Fruit fly (Drosophila melanogaster) whole organism, embryonic: ENCODE data around the gene CG10663.

Source experiments
- Antp ChIP-seq: fragments of 200-800 bp; sonication (Bioruptor generic); optimal IDR thresholded peaks from 3 replicates; lab custom pipeline; 2016; ENCODE audit warnings: missing biosample characterization, missing genetic modification characterization
- Blimp-1 ChIP-seq: fragments of 200-800 bp; sonication (Bioruptor generic); optimal IDR thresholded peaks from 3 replicates; lab custom pipeline; 2018; ENCODE audit warnings: missing biosample characterization, missing genetic modification characterization, mild to moderate bottlenecking, moderate library complexity, missing genetic modification reagents
- CG10147 ChIP-seq: fragments of 200-800 bp; sonication (Bioruptor generic); optimal IDR thresholded peaks from 2 replicates; lab custom pipeline; 2019; ENCODE audit warnings: missing biosample characterization, mild to moderate bottlenecking, missing genetic modification characterization, moderate library complexity
- CG10543 ChIP-seq: fragments of 200-800 bp; sonication (Bioruptor generic); optimal IDR thresholded peaks from 3 replicates; lab custom pipeline; 2017; ENCODE audit warnings: missing biosample characterization, mild to moderate bottlenecking, missing genetic modification characterization, moderate library complexity
- CG11695 ChIP-seq: fragments of 200-800 bp; sonication (Bioruptor generic); IDR thresholded peaks from 3 replicates; pipeline ENCODE4 v1.3.6; 2022; ENCODE audit warnings: missing biosample characterization, missing genetic modification characterization
- CG11696 ChIP-seq: fragments of 200-800 bp; sonication (Bioruptor generic); IDR thresholded peaks from 2 replicates; pipeline ENCODE4 v1.3.6; 2022; ENCODE audit warnings: missing biosample characterization, missing genetic modification characterization
- CG13287 ChIP-seq: fragments of 200-800 bp; sonication (Bioruptor generic); IDR thresholded peaks from 2 replicates; pipeline ENCODE4 v1.3.6; 2022; ENCODE audit warnings: missing biosample characterization, missing genetic modification characterization; ENCODE audit not compliant: partially characterized antibody
- CG14441 ChIP-seq: fragments of 200-800 bp; sonication (Bioruptor generic); IDR thresholded peaks from 2 replicates; pipeline ENCODE4 v1.3.6; 2022; ENCODE audit warnings: missing biosample characterization, missing genetic modification characterization
- CG14667 ChIP-seq: fragments of 200-800 bp; sonication (Bioruptor generic); IDR thresholded peaks from 2 replicates; pipeline ENCODE4 v1.3.6; 2022; ENCODE audit warnings: missing biosample characterization, missing genetic modification characterization
- CG15269 ChIP-seq: fragments of 200-800 bp; sonication (Bioruptor generic); optimal IDR thresholded peaks from 2 replicates; lab custom pipeline; 2018; ENCODE audit warnings: missing biosample characterization, mild to moderate bottlenecking, missing genetic modification characterization, moderate library complexity
- CG18011 ChIP-seq: fragments of 200-800 bp; sonication (Bioruptor generic); optimal IDR thresholded peaks from 2 replicates; lab custom pipeline; 2017; ENCODE audit warnings: missing biosample characterization, missing genetic modification characterization, mild to moderate bottlenecking, moderate library complexity, missing genotype
- CG2199 ChIP-seq: fragments of 200-800 bp; sonication (Bioruptor generic); IDR thresholded peaks from 3 replicates; pipeline ENCODE4 v1.3.6; 2022; ENCODE audit warnings: missing biosample characterization, missing genetic modification characterization
- CG2678 ChIP-seq: fragments of 200-800 bp; sonication (Bioruptor generic); optimal IDR thresholded peaks from 3 replicates; lab custom pipeline; 2019; ENCODE audit warnings: missing biosample characterization, mild to moderate bottlenecking, missing genetic modification characterization, moderate library complexity
- CG4282 ChIP-seq: fragments of 200-800 bp; sonication (Bioruptor generic); optimal IDR thresholded peaks from 2 replicates; lab custom pipeline; 2016; ENCODE audit warnings: missing biosample characterization, missing genetic modification characterization
- CG4617 ChIP-seq: fragments of 200-800 bp; sonication (Bioruptor generic); optimal IDR thresholded peaks from 3 replicates; lab custom pipeline; 2016; ENCODE audit warnings: missing biosample characterization, missing genetic modification characterization, borderline replicate concordance
- CG4707 ChIP-seq: fragments of 200-800 bp; sonication (Bioruptor generic); optimal IDR thresholded peaks from 2 replicates; lab custom pipeline; 2018; ENCODE audit warnings: missing biosample characterization, mild to moderate bottlenecking, missing genetic modification characterization, moderate library complexity
- CG6254 ChIP-seq: fragments of 200-800 bp; sonication (Bioruptor generic); optimal IDR thresholded peaks from 3 replicates; lab custom pipeline; 2017; ENCODE audit warnings: mild to moderate bottlenecking, missing biosample characterization, missing genetic modification reagents, missing genetic modification characterization
- CG6689 ChIP-seq: fragments of 200-800 bp; sonication (Bioruptor generic); IDR thresholded peaks from 2 replicates; pipeline ENCODE4 v1.3.6; 2022; ENCODE audit warnings: missing biosample characterization, missing genetic modification characterization
- CG8089 ChIP-seq: fragments of 200-800 bp; sonication (Bioruptor generic); optimal IDR thresholded peaks from 3 replicates; lab custom pipeline; 2016; ENCODE audit warnings: missing biosample characterization, missing genetic modification characterization
- CG8290 ChIP-seq, 3 experiments: fragments of 200-800 bp; sonication (Bioruptor generic); optimal IDR thresholded peaks; 2 replicates each; lab custom pipeline; 2016 to 2019; ENCODE audit warnings: missing biosample characterization in 3 of 3, missing genetic modification characterization in 3 of 3, mild to moderate bottlenecking in 2 of 3, moderate library complexity in 1 of 3
- CG9437 ChIP-seq: fragments of 200-800 bp; sonication (Bioruptor generic); optimal IDR thresholded peaks from 2 replicates; lab custom pipeline; 2018; ENCODE audit warnings: missing biosample characterization, mild to moderate bottlenecking, missing genetic modification characterization
- Camta ChIP-seq: fragments of 200-800 bp; sonication (Bioruptor generic); optimal IDR thresholded peaks from 2 replicates; lab custom pipeline; 2016; ENCODE audit warnings: missing biosample characterization, missing genetic modification characterization
- Chrac-16 ChIP-seq: fragments of 200-800 bp; sonication (Bioruptor generic); optimal IDR thresholded peaks from 3 replicates; lab custom pipeline; 2016; ENCODE audit warnings: missing biosample characterization, missing genetic modification characterization
- Dref ChIP-seq: fragments of 200-800 bp; sonication (Bioruptor generic); IDR thresholded peaks from 2 replicates; pipeline ENCODE4 v1.3.6; 2022; ENCODE audit warnings: missing biosample characterization, missing genetic modification characterization
- Drgx ChIP-seq: fragments of 200-800 bp; sonication (Bioruptor generic); IDR thresholded peaks from 2 replicates; pipeline ENCODE4 v1.3.6; 2022; ENCODE audit warnings: missing biosample characterization, missing genetic modification characterization
- E2f2 ChIP-seq: fragments of 200-800 bp; sonication (Bioruptor generic); IDR thresholded peaks from 2 replicates; pipeline ENCODE4 v1.3.6; 2022; ENCODE audit warnings: missing biosample characterization, missing genetic modification characterization
- HmgD ChIP-seq: fragments of 200-800 bp; sonication (Bioruptor generic); optimal IDR thresholded peaks from 3 replicates; lab custom pipeline; 2016; ENCODE audit warnings: missing biosample characterization, missing genetic modification characterization
- HmgZ ChIP-seq: fragments of 200-800 bp; sonication (Bioruptor generic); optimal IDR thresholded peaks from 2 replicates; lab custom pipeline; 2018; ENCODE audit warnings: missing biosample characterization, mild to moderate bottlenecking, missing genetic modification characterization
- MBD-R2 ChIP-seq: fragments of 200-800 bp; sonication (Bioruptor generic); IDR thresholded peaks from 2 replicates; pipeline ENCODE4 v1.3.6; 2022; ENCODE audit warnings: missing biosample characterization, missing genetic modification characterization
- Rfx ChIP-seq: fragments of 200-800 bp; sonication (Bioruptor generic); IDR thresholded peaks from 2 replicates; pipeline ENCODE4 v1.3.6; 2022; ENCODE audit warnings: missing biosample characterization, missing genetic modification characterization
- Trl ChIP-seq, 3 experiments: fragments of >200 bp in 2 of 3; fragments of 200-800 bp in 1 of 3; sonication (Bioruptor generic) in 1 of 3; optimal IDR thresholded peaks; 2 replicates in 1 of 3; 3 replicates in 2 of 3; lab custom pipeline; 2016 to 2017; ENCODE audit warnings: missing biosample characterization in 1 of 3, missing genetic modification characterization in 1 of 3
- Usf ChIP-seq: fragments of 200-800 bp; sonication (Bioruptor generic); optimal IDR thresholded peaks from 2 replicates; lab custom pipeline; 2017; ENCODE audit warnings: missing genotype, missing biosample characterization, missing genetic modification characterization
- Xbp1 ChIP-seq: fragments of 200-800 bp; sonication (Bioruptor generic); optimal IDR thresholded peaks from 3 replicates; lab custom pipeline; 2016; ENCODE audit warnings: missing biosample characterization, mild to moderate bottlenecking, missing genetic modification characterization
- az2 ChIP-seq: fragments of 200-800 bp; sonication (Bioruptor generic); optimal IDR thresholded peaks from 3 replicates; lab custom pipeline; 2016; ENCODE audit warnings: missing biosample characterization, missing genetic modification characterization
- cad ChIP-seq: fragments of >200 bp; optimal IDR thresholded peaks from 2 replicates; lab custom pipeline; 2017; ENCODE audit warnings: missing biosample characterization, missing genetic modification characterization
- da ChIP-seq: fragments of 200-800 bp; sonication (Bioruptor generic); optimal IDR thresholded peaks from 2 replicates; lab custom pipeline; 2016; ENCODE audit warnings: missing biosample characterization, missing genetic modification characterization
- danr ChIP-seq: fragments of 200-800 bp; sonication (Bioruptor generic); IDR thresholded peaks from 2 replicates; pipeline ENCODE4 v1.3.6; 2022; ENCODE audit warnings: missing biosample characterization, missing genetic modification characterization
- dm ChIP-seq: fragments of 200-800 bp; sonication (Bioruptor generic); optimal IDR thresholded peaks from 3 replicates; lab custom pipeline; 2016; ENCODE audit warnings: missing biosample characterization, missing genetic modification characterization
- exex ChIP-seq: fragments of 200-800 bp; sonication (Bioruptor generic); optimal IDR thresholded peaks from 4 replicates; lab custom pipeline; 2018; ENCODE audit warnings: missing biosample characterization, mild to moderate bottlenecking, missing genetic modification characterization, moderate library complexity
- eyg ChIP-seq: fragments of 200-800 bp; sonication (Bioruptor generic); optimal IDR thresholded peaks from 3 replicates; lab custom pipeline; 2016; ENCODE audit warnings: missing biosample characterization, missing genetic modification characterization
- gem ChIP-seq: fragments of 200-800 bp; sonication (Bioruptor generic); optimal IDR thresholded peaks from 2 replicates; lab custom pipeline; 2019; ENCODE audit warnings: missing biosample characterization, mild to moderate bottlenecking, missing genetic modification characterization, moderate library complexity
- ham ChIP-seq: fragments of 200-800 bp; sonication (Bioruptor generic); IDR thresholded peaks from 2 replicates; pipeline ENCODE4 v1.3.6; 2022; ENCODE audit warnings: missing biosample characterization, missing genetic modification characterization
- insv ChIP-seq, 2 experiments: fragments of 200-800 bp; sonication (Bioruptor generic); optimal IDR thresholded peaks; 3 replicates each; lab custom pipeline; 2016 to 2018; ENCODE audit warnings: missing biosample characterization in 2 of 2, missing genetic modification characterization in 2 of 2
- pan ChIP-seq, 4 experiments: fragments of >200 bp in 3 of 4; fragments of 200-800 bp in 1 of 4; sonication (Bioruptor generic) in 1 of 4; optimal IDR thresholded peaks in 3 of 4; IDR thresholded peaks in 1 of 4; 2 replicates each; pipeline versions ENCODE4 v1.3.6 to Lab custom; 2017 to 2022; ENCODE audit warnings: missing biosample characterization in 2 of 4, missing genetic modification characterization in 2 of 4, mixed read lengths in 1 of 4
- pros ChIP-seq: fragments of 200-800 bp; sonication (Bioruptor generic); optimal IDR thresholded peaks from 3 replicates; lab custom pipeline; 2019; ENCODE audit warnings: missing biosample characterization, mild to moderate bottlenecking, missing genetic modification characterization, moderate library complexity
- sens ChIP-seq: fragments of 200-800 bp; sonication (Bioruptor generic); peaks from one replicate; lab custom pipeline; 2016; ENCODE audit warnings: missing biosample characterization, missing genetic modification characterization
- sisA ChIP-seq: fragments of 200-800 bp; sonication (Bioruptor generic); IDR thresholded peaks from 2 replicates; pipeline ENCODE4 v1.3.6; 2022; ENCODE audit warnings: missing biosample characterization, missing genetic modification characterization
- trh ChIP-seq: fragments of 200-800 bp; sonication (Bioruptor generic); optimal IDR thresholded peaks from 2 replicates; lab custom pipeline; 2016; ENCODE audit warnings: missing biosample characterization, missing genetic modification characterization
- zen2 ChIP-seq: fragments of 200-800 bp; sonication (Bioruptor generic); IDR thresholded peaks from 3 replicates; pipeline ENCODE4 v1.3.6; 2022; ENCODE audit warnings: missing biosample characterization, missing genetic modification characterization; ENCODE audit not compliant: partially characterized antibody

Gene CG10663

DNA sequence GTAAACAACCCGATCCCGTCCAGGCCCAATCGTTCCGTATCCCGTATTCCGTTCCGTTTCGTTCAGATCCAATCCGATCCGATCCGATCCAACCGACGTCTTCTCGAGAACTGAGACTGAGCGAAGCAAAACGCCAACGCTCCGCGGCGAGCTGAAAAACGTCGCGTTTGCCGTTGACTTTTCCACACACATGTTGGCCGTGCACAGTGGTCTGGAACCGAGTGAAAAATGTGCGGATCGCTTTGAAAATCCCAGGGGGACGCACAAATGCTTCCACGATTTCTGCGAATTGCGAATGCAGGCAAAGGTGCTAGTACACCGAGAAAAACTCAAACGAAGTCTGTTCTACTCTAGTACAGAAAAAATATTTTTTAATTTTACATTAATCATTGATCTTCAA is at the start of gene CG10663:
CG10663 (minus strand) TSS at position 88 of the 400 bp plus-strand sequence.
- no peak for TF ChIP-seq ham
- peak; percentile 24; the same call in 1 of the 2 replicates for TF ChIP-seq E2f2 (GFP tag; lab: Robert Waterston, UW)
- no peak for TF ChIP-seq Usf
- no peak for TF ChIP-seq CG10147 (GFP tag; lab: Kevin White, UChicago)
- TF ChIP-seq Trl (optimal IDR thresholded peaks at IDR 0.05; lab: Kevin White, UChicago): peak; percentile 2 to 17
- TF ChIP-seq Trl (GFP tag; optimal IDR thresholded peaks at IDR 0.05; lab: Kevin White, UChicago): peak; percentile 4
- TF ChIP-seq CG13287 (GFP tag; lab: Robert Waterston, UW): peak; percentile 57
- TF ChIP-seq cad (GFP tag; lab: Kevin White, UChicago): no peak
- TF ChIP-seq insv (GFP tag; optimal IDR thresholded peaks at IDR 0.05; lab: Kevin White, UChicago): no peak
- TF ChIP-seq Rfx: peak; percentile 45; the same call in 1 of the 2 replicates
- TF ChIP-seq CG6689: peak; percentile 14; the same call in 1 of the 2 replicates
- TF ChIP-seq CG11696 (GFP tag; lab: Robert Waterston, UW): 0 out of 2 replicates have a peak, but pooled peaks have one; percentile 2
- TF ChIP-seq HmgD (GFP tag; lab: Kevin White, UChicago): no peak
- TF ChIP-seq dm: peak; percentile 45
- TF ChIP-seq CG11695: peak; percentile 43; the same call in 1 of the 3 replicates
- no peak for TF ChIP-seq CG14441 (GFP tag; lab: Robert Waterston, UW)
- TF ChIP-seq az2: no peak
- no peak for TF ChIP-seq CG18011 (GFP tag; lab: Kevin White, UChicago)
- peak; percentile 9 for TF ChIP-seq CG2678 (tag; lab: Kevin White, UChicago)
- no peak for TF ChIP-seq CG4707
- no peak for TF ChIP-seq danr (GFP tag; lab: Robert Waterston, UW)
- no peak for TF ChIP-seq da (GFP tag; lab: Kevin White, UChicago)
- peak; percentile 8 for TF ChIP-seq CG15269 (tag; lab: Kevin White, UChicago)
- TF ChIP-seq Chrac-16 (GFP tag; lab: Kevin White, UChicago): peak; percentile 6
- peak; percentile 13 for TF ChIP-seq CG6254 (GFP tag; lab: Kevin White, UChicago)
- 0 out of 2 replicates have a peak, but pooled peaks have one; percentile 5 for TF ChIP-seq sisA (GFP tag; lab: Robert Waterston, UW)
- TF ChIP-seq CG9437 (GFP tag; lab: Kevin White, UChicago): peak; percentile 34
- TF ChIP-seq CG2199 (GFP tag; lab: Robert Waterston, UW): peak; percentile 89
- TF ChIP-seq Xbp1 (GFP tag; lab: Kevin White, UChicago): peak; percentile 1
- no peak for TF ChIP-seq HmgZ (tag; lab: Kevin White, UChicago)
- 0 out of 3 replicates have a peak, but pooled peaks have one; percentile 23 for TF ChIP-seq zen2 (GFP tag; lab: Robert Waterston, UW)
- TF ChIP-seq MBD-R2 (GFP tag; lab: Robert Waterston, UW): 0 out of 2 replicates have a peak, but pooled peaks have one; percentile 10
- TF ChIP-seq gem (tag; lab: Kevin White, UChicago): peak; percentile 5
- no peak for TF ChIP-seq Blimp-1 (GFP tag; lab: Kevin White, UChicago)
- TF ChIP-seq CG4282 (GFP tag; lab: Kevin White, UChicago): peak; percentile 83
- TF ChIP-seq exex: no peak
- TF ChIP-seq Antp (GFP tag; lab: Kevin White, UChicago): peak; percentile 22
- no peak for TF ChIP-seq CG4617 (GFP tag; lab: Kevin White, UChicago)
- no peak for TF ChIP-seq pros (GFP tag; lab: Kevin White, UChicago)
- no peak for TF ChIP-seq Dref (GFP tag; lab: Robert Waterston, UW)
- TF ChIP-seq Drgx (GFP tag; lab: Robert Waterston, UW): peak; percentile 15; the same call in 1 of the 2 replicates
- TF ChIP-seq CG8290 (GFP tag; optimal IDR thresholded peaks at IDR 0.05; lab: Kevin White, UChicago): no peak
- TF ChIP-seq CG8290 (tag; optimal IDR thresholded peaks at IDR 0.05; lab: Kevin White, UChicago): peak in 1 of 2 experiments; percentile 54
- TF ChIP-seq CG14667: no peak
- TF ChIP-seq sens (GFP tag; lab: Kevin White, UChicago): peak; percentile 80
- TF ChIP-seq Camta: no peak
- TF ChIP-seq eyg: peak; percentile 8
- no peak for TF ChIP-seq pan (optimal IDR thresholded peaks at IDR 0.05; lab: Kevin White, UChicago)
- peak in 1 of 2 experiments; percentile 32 for TF ChIP-seq pan (GFP tag; optimal IDR thresholded peaks at IDR 0.05 in 1 of 2, IDR thresholded peaks at IDR 0.05 in 1 of 2)
- TF ChIP-seq CG8089: no peak
- no peak for TF ChIP-seq CG10543 (GFP tag; lab: Kevin White, UChicago)
- TF ChIP-seq trh: no peak
